Fruit fly (Drosophila melanogaster): ENCODE results near the gene CG14683.
A peak's percentile ranks its signal among the peaks of the same experiment; 100 is the strongest.

The CG14683 gene

dm6 chr3R:10675101-10675500 lies 21.3 kb upstream of the CG14683 start (continued):
- TF ChIP-seq pum (GFP tag; optimal IDR thresholded peaks at IDR 0.05) (peak; percentile 16), CG33213 (GFP tag; optimal IDR thresholded peaks at IDR 0.05) (peak; percentile 77), CG6765 (GFP tag; optimal IDR thresholded peaks at IDR 0.05) (peak; percentile 51), dpn (GFP tag; optimal IDR thresholded peaks at IDR 0.05) (peak; percentile 27 to 66), sug (tag; optimal IDR thresholded peaks at IDR 0.05) (peak; percentile 43), grau (tag; optimal IDR thresholded peaks at IDR 0.05) (peak; percentile 35), oc (tag; optimal IDR thresholded peaks at IDR 0.05) (peak; percentile 26), Fer1 (GFP tag; optimal IDR thresholded peaks at IDR 0.05) (peak; percentile 84), Doc3 (GFP tag; IDR thresholded peaks at IDR 0.05; ENCODE audit: partially characterized antibody) (peak; percentile 59; the same call in 2 of the 3 replicates), sob (GFP tag; IDR thresholded peaks at IDR 0.05) (peak; percentile 68), HmgD (GFP tag; optimal IDR thresholded peaks at IDR 0.05) (peak; percentile 75), yki (optimal IDR thresholded peaks at IDR 0.05) (no peak), CG7987 (GFP tag; optimal IDR thresholded peaks at IDR 0.05) (peak; percentile 70), maf-S (GFP tag; optimal IDR thresholded peaks at IDR 0.05) (peak; percentile 48), chinmo (GFP tag; IDR thresholded peaks at IDR 0.05; ENCODE audit: partially characterized antibody) (peak; percentile 39; the same call in 1 of the 4 replicates), CoRest (tag; optimal IDR thresholded peaks at IDR 0.05) (peak; percentile 54), Abd-B (GFP tag; optimal IDR thresholded peaks at IDR 0.05) (peak; percentile 63), CG14860 (GFP tag; IDR thresholded peaks at IDR 0.05; ENCODE audit: partially characterized antibody) (peak; percentile 55; the same call in 2 of the 3 replicates), CG4424 (GFP tag; optimal IDR thresholded peaks at IDR 0.05) (peak; percentile 24), Xbp1 (GFP tag; optimal IDR thresholded peaks at IDR 0.05) (peak; percentile 35), dysf (GFP tag; IDR thresholded peaks at IDR 0.05) (no peak), luna (GFP tag; optimal IDR thresholded peaks at IDR 0.05) (peak; percentile 13), trem (tag; optimal IDR thresholded peaks at IDR 0.05) (peak; percentile 76), CG17912 (GFP tag; optimal IDR thresholded peaks at IDR 0.05) (peak; percentile 3), rib (GFP tag; IDR thresholded peaks at IDR 0.05) (no peak), inv (GFP tag; IDR thresholded peaks at IDR 0.05; ENCODE audit: partially characterized antibody) (peak; percentile 85), CG1603 (tag; optimal IDR thresholded peaks at IDR 0.05) (peak; percentile 78), shn (GFP tag; optimal IDR thresholded peaks at IDR 0.05) (peak; percentile 31), CG6689 (GFP tag; IDR thresholded peaks at IDR 0.05) (no peak), peb (GFP tag; IDR thresholded peaks at IDR 0.05) (no peak), CG2678 (tag; optimal IDR thresholded peaks at IDR 0.05) (peak; percentile 35), CG13287 (GFP tag; IDR thresholded peaks at IDR 0.05; ENCODE audit: partially characterized antibody) (peak; percentile 92), Lhr (GFP tag; optimal IDR thresholded peaks at IDR 0.05) (peak; percentile 93), Drgx (GFP tag; IDR thresholded peaks at IDR 0.05) (no peak), nerfin-2 (GFP tag; IDR thresholded peaks at IDR 0.05; ENCODE audit: partially characterized antibody) (peak; percentile 49), NC2β (GFP tag; optimal IDR thresholded peaks at IDR 0.05) (no peak), gro (GFP tag; optimal IDR thresholded peaks at IDR 0.05) (peak; percentile 83), Hsf (GFP tag; optimal IDR thresholded peaks at IDR 0.05) (peak; percentile 24), mam (GFP tag; optimal IDR thresholded peaks at IDR 0.05) (peak; percentile 33), Camta (GFP tag; optimal IDR thresholded peaks at IDR 0.05) (peak; percentile 41), ash1 (GFP tag; optimal IDR thresholded peaks at IDR 0.05) (peak; percentile 59), BtbVII (GFP tag; optimal IDR thresholded peaks at IDR 0.05) (peak; percentile 24), lab (GFP tag; optimal IDR thresholded peaks at IDR 0.05) (peak; percentile 65), CG4282 (GFP tag; optimal IDR thresholded peaks at IDR 0.05) (peak; percentile 0), onecut (GFP tag; IDR thresholded peaks at IDR 0.05) (no peak), GATAe (GFP tag; conservative IDR thresholded peaks at IDR 0.05) (peak; percentile 19; the same call in 1 of the 2 replicates), ham (GFP tag; IDR thresholded peaks at IDR 0.05) (no peak), CG11560 (tag; IDR thresholded peaks at IDR 0.05) (no peak), pros (GFP tag; optimal IDR thresholded peaks at IDR 0.05) (no peak), CG16813 (GFP tag; IDR thresholded peaks at IDR 0.05; ENCODE audit: partially characterized antibody) (peak; percentile 81), CG12219 (GFP tag; optimal IDR thresholded peaks at IDR 0.05) (no peak)

All from whole organism, embryonic.